Fruit fly (Drosophila melanogaster) whole organism, adult: Measurements from ENCODE around the gene CG3009.

Experiments
- CG5204 ChIP-seq: fragments of 200-800 bp; sonication (Bioruptor generic); optimal IDR thresholded peaks from 2 replicates; lab custom pipeline; 2016; ENCODE audit warnings: missing biosample characterization, missing genetic modification characterization
- CG7045 ChIP-seq: fragments of 200-800 bp; sonication (Bioruptor generic); optimal IDR thresholded peaks from 2 replicates; lab custom pipeline; 2017; ENCODE audit warnings: missing biosample characterization, mild to moderate bottlenecking, missing genetic modification characterization
- CG7101 ChIP-seq: fragments of 200-800 bp; sonication (Bioruptor generic); optimal IDR thresholded peaks from 2 replicates; lab custom pipeline; 2018; ENCODE audit warnings: missing biosample characterization, mild to moderate bottlenecking, missing genetic modification characterization, moderate library complexity
- Crg-1 ChIP-seq: fragments of 200-800 bp; sonication (Bioruptor generic); optimal IDR thresholded peaks from 2 replicates; lab custom pipeline; 2016; ENCODE audit warnings: missing biosample characterization, missing genetic modification characterization
- bab1 ChIP-seq: fragments of 200-800 bp; sonication (Bioruptor generic); optimal IDR thresholded peaks from 3 replicates; lab custom pipeline; 2019; ENCODE audit warnings: missing biosample characterization, mild to moderate bottlenecking, missing genetic modification characterization, moderate library complexity
- kay ChIP-seq: fragments of 200-800 bp; sonication (Bioruptor generic); peaks from one replicate; lab custom pipeline; 2016; ENCODE audit warnings: missing biosample characterization, missing genetic modification characterization, borderline replicate concordance
- ovo ChIP-seq: fragments of 200-800 bp; sonication (Bioruptor generic); optimal IDR thresholded peaks from 2 replicates; lab custom pipeline; 2016; ENCODE audit warnings: missing biosample characterization, missing genetic modification characterization
- pad ChIP-seq: fragments of 200-800 bp; sonication (Bioruptor generic); optimal IDR thresholded peaks from 3 replicates; lab custom pipeline; 2017; ENCODE audit warnings: missing biosample characterization, missing genetic modification characterization, mild to moderate bottlenecking, moderate library complexity, missing genetic modification reagents
- tj ChIP-seq: fragments of 200-800 bp; sonication (Bioruptor generic); optimal IDR thresholded peaks from 3 replicates; lab custom pipeline; 2017; ENCODE audit warnings: missing biosample characterization, mild to moderate bottlenecking, missing genetic modification characterization, moderate library complexity

DNA sequence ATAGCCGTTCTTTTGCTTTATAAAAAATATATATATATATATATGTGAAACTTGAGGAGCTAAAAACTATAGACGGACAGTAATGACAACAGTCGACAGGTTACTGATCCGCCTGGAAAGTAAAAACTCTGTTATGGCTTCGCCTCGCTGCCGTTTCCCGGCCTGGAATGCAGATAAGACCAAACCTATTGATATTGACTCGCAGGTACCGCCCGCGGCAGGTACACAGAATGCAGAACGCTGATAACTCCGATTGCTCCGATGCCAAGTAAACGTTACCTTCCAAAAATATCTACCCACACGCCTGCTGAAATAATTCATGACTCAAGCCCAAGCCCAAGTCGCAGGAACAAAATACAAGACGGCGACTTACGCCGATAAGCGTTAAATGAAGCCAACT lies 10.9 kb upstream of the CG3009 start:
- TF ChIP-seq CG7045 (GFP tag; lab: Kevin White, UChicago) (no peak), pad (GFP tag; lab: Kevin White, UChicago) (no peak), ovo (no peak), tj (GFP tag; lab: Kevin White, UChicago) (no peak), kay (GFP tag; lab: Kevin White, UChicago) (no peak), CG5204 (GFP tag; lab: Kevin White, UChicago) (no peak), Crg-1 (GFP tag; lab: Kevin White, UChicago) (no peak), CG7101 (tag; lab: Kevin White, UChicago) (no peak), bab1 (GFP tag; lab: Kevin White, UChicago) (no peak)
